Worm (Caenorhabditis elegans): Measurements from ENCODE around the gene R05G6.4.

DNA sequence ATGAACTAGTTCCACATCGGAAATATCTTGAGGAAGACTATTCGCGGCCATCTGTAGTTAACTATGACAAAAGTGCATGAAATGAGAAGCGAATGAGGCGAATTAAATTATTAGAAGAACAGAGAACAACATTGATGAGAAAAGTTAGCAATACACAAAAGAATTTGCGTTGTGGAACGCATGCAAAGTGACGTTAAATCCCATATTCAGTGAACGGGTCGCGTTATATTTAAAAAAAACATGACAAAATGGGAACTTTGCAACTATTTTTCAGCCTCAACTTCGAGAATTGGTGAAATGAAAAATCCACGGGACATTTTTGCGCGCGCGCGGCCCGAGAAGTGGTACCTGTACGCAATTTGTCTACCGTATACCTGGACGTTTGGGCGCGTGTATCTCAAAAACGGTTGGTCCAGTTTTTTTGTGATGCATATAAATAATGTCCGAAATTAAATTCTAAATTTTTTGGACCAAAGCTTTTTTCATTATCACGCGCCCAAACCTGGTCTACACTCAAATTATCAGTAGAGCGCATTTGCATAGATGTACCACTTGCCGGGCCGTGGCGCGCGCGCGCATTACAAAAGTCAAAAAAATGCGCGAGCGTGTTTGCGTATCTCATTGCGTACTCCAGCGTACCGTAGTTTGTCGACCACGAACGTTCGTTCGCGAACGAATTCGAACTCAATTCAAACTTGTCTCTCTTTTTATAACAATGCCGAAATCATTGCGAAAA lies 35.0 kb downstream of the R05G6.4 start, which contains the start of the genes cdd-2 and oef-1:
- no peak for TF ChIP-seq dmd-4 (tag; optimal IDR thresholded peaks at IDR 0.05)
- TF ChIP-seq unc-62 (GFP tag; optimal IDR thresholded peaks at IDR 0.05), result no peak
- TF ChIP-seq ztf-11 (tag; optimal IDR thresholded peaks at IDR 0.05), result no peak
- TF ChIP-seq alr-1 (tag; optimal IDR thresholded peaks at IDR 0.05), result no peak
- no peak for TF ChIP-seq aly-2 (tag; optimal IDR thresholded peaks at IDR 0.05)
- TF ChIP-seq nhr-77 (tag; optimal IDR thresholded peaks at IDR 0.05), result no peak
- no peak for TF ChIP-seq elt-3 (tag; optimal IDR thresholded peaks at IDR 0.05)
- TF ChIP-seq R02D3.7 (tag; optimal IDR thresholded peaks at IDR 0.05), result no peak
- no peak for TF ChIP-seq ama-1 (optimal IDR thresholded peaks at IDR 0.05)
